Worm (Caenorhabditis elegans) whole organism, mixed stage, embryonic: ENCODE measurements around the gene fmo-4.

ENCODE experiments used
- M03D4.4 ChIP-seq: sonication (generic microtip); optimal IDR thresholded peaks from 2 replicates; lab custom pipeline; 2017; ENCODE audit warnings: mild to moderate bottlenecking, missing genetic modification characterization, missing compliant biosample characterization
- bed-3 ChIP-seq: fragments of 200-800 bp; sonication (Bioruptor generic); optimal IDR thresholded peaks from 3 replicates; lab custom pipeline; 2018; ENCODE audit warnings: mild to moderate bottlenecking, missing genetic modification characterization, moderate library complexity, missing compliant biosample characterization
- blmp-1 ChIP-seq: fragments of 150-350 bp; optimal IDR thresholded peaks from 2 replicates; lab custom pipeline; 2014; ENCODE audit warnings: missing biosample characterization, missing genetic modification characterization
- ceh-39 ChIP-seq: fragments of 150-350 bp; optimal IDR thresholded peaks from 2 replicates; lab custom pipeline; 2014; ENCODE audit warnings: missing biosample characterization, missing genetic modification characterization
- ceh-43 ChIP-seq: fragments of 200-800 bp; sonication (Bioruptor generic); optimal IDR thresholded peaks from 2 replicates; lab custom pipeline; 2018; ENCODE audit warnings: mild to moderate bottlenecking, missing genetic modification characterization, moderate library complexity, missing compliant biosample characterization
- ceh-83 ChIP-seq: fragments of 200-800 bp; sonication (Bioruptor generic); optimal IDR thresholded peaks from 2 replicates; lab custom pipeline; 2018; ENCODE audit warnings: mild to moderate bottlenecking, missing genetic modification characterization, missing compliant biosample characterization
- ces-1 ChIP-seq: fragments of 150-350 bp; optimal IDR thresholded peaks from 2 replicates; lab custom pipeline; 2014; ENCODE audit warnings: missing biosample characterization, missing genetic modification reagents, missing genetic modification characterization
- cnd-1 ChIP-seq: fragments of 200-800 bp; sonication (Bioruptor generic); optimal IDR thresholded peaks from 2 replicates; lab custom pipeline; 2018; ENCODE audit warnings: mild to moderate bottlenecking, missing genetic modification characterization, missing compliant biosample characterization
- drap-1 ChIP-seq: fragments of 200-800 bp; sonication (Bioruptor generic); optimal IDR thresholded peaks from 3 replicates; lab custom pipeline; 2018; ENCODE audit warnings: mild to moderate bottlenecking, missing genetic modification characterization, missing compliant biosample characterization
- elt-1 ChIP-seq: sonication (generic microtip); optimal IDR thresholded peaks from 2 replicates; lab custom pipeline; 2017; ENCODE audit warnings: missing genetic modification characterization, mild to moderate bottlenecking, missing compliant biosample characterization, antibody characterized with exemption, moderate library complexity, borderline replicate concordance; ENCODE audit not compliant: insufficient read depth
- elt-3 ChIP-seq: fragments of 150-350 bp; optimal IDR thresholded peaks from 2 replicates; lab custom pipeline; 2014; ENCODE audit warnings: missing biosample characterization, missing genetic modification characterization
- flh-1 ChIP-seq: fragments of 200-800 bp; sonication (Bioruptor generic); optimal IDR thresholded peaks from 2 replicates; lab custom pipeline; 2018; ENCODE audit warnings: mild to moderate bottlenecking, missing genetic modification characterization, moderate library complexity, missing compliant biosample characterization
- hlh-1 ChIP-seq: fragments of 150-350 bp; optimal IDR thresholded peaks from 2 replicates; lab custom pipeline; 2014; ENCODE audit warnings: missing biosample characterization, missing genetic modification reagents, missing genetic modification characterization
- lin-13 ChIP-seq: fragments of 150-350 bp; optimal IDR thresholded peaks from 2 replicates; lab custom pipeline; 2014; ENCODE audit warnings: missing biosample characterization, missing genetic modification characterization
- lin-32 ChIP-seq: fragments of 200-800 bp; sonication (Bioruptor generic); optimal IDR thresholded peaks from 2 replicates; lab custom pipeline; 2018; ENCODE audit warnings: mild to moderate bottlenecking, missing genetic modification characterization, missing compliant biosample characterization
- lsy-2 ChIP-seq: fragments of 150-350 bp; optimal IDR thresholded peaks from 2 replicates; lab custom pipeline; 2014; ENCODE audit warnings: missing biosample characterization, missing genetic modification characterization
- mep-1 ChIP-seq: fragments of 150-350 bp; optimal IDR thresholded peaks from 2 replicates; lab custom pipeline; 2017; ENCODE audit warnings: missing biosample characterization, missing genetic modification reagents, missing genetic modification characterization, inconsistent platforms
- mls-2 ChIP-seq: sonication (generic microtip); optimal IDR thresholded peaks from 2 replicates; lab custom pipeline; 2016; ENCODE audit warnings: mild to moderate bottlenecking, missing genetic modification characterization, moderate library complexity, missing compliant biosample characterization
- nhr-12 ChIP-seq: fragments of 150-350 bp; optimal IDR thresholded peaks from 2 replicates; lab custom pipeline; 2014; ENCODE audit warnings: missing biosample characterization, missing genetic modification characterization
- nhr-2 ChIP-seq: fragments of 150-350 bp; optimal IDR thresholded peaks from 2 replicates; lab custom pipeline; 2014; ENCODE audit warnings: missing biosample characterization, missing genetic modification characterization
- nhr-237 ChIP-seq: fragments of 150-350 bp; optimal IDR thresholded peaks from 2 replicates; lab custom pipeline; 2014; ENCODE audit warnings: missing biosample characterization, missing genetic modification characterization
- nhr-28 ChIP-seq: fragments of 150-350 bp; optimal IDR thresholded peaks from 2 replicates; lab custom pipeline; 2014; ENCODE audit warnings: missing biosample characterization, missing genetic modification characterization
- nhr-76 ChIP-seq: sonication (generic microtip); optimal IDR thresholded peaks from 2 replicates; lab custom pipeline; 2017; ENCODE audit warnings: missing biosample characterization, missing genetic modification characterization
- pha-4 ChIP-seq: fragments of 150-350 bp; optimal IDR thresholded peaks from 2 replicates; lab custom pipeline; 2018; ENCODE audit warnings: missing biosample characterization, missing genetic modification reagents, missing genetic modification characterization
- sem-2 ChIP-seq: fragments of 200-800 bp; sonication (Bioruptor generic); optimal IDR thresholded peaks from 2 replicates; lab custom pipeline; 2018; ENCODE audit warnings: mild to moderate bottlenecking, missing genetic modification characterization, missing compliant biosample characterization
- sptf-1 ChIP-seq: sonication (generic microtip); optimal IDR thresholded peaks from 2 replicates; lab custom pipeline; 2017; ENCODE audit warnings: mild to moderate bottlenecking, missing genetic modification characterization, moderate library complexity, missing compliant biosample characterization
- tbx-8 ChIP-seq: fragments of 200-800 bp; sonication (Bioruptor generic); optimal IDR thresholded peaks from 2 replicates; lab custom pipeline; 2018; ENCODE audit warnings: mild to moderate bottlenecking, missing genetic modification characterization, moderate library complexity, missing compliant biosample characterization
- unc-120 ChIP-seq: sonication (generic microtip); optimal IDR thresholded peaks from 2 replicates; lab custom pipeline; 2017; ENCODE audit warnings: missing genetic modification characterization, missing compliant biosample characterization; ENCODE audit not compliant: poor library complexity, severe bottlenecking
- unc-39 ChIP-seq: fragments of 150-350 bp; optimal IDR thresholded peaks from 2 replicates; lab custom pipeline; 2014; ENCODE audit warnings: missing biosample characterization, missing genetic modification characterization
- unc-62 ChIP-seq: fragments of 150-350 bp; optimal IDR thresholded peaks from 2 replicates; lab custom pipeline; 2014; ENCODE audit warnings: missing biosample characterization, missing genetic modification reagents, missing genetic modification characterization
- zip-8 ChIP-seq: fragments of 150-350 bp; optimal IDR thresholded peaks from 2 replicates; lab custom pipeline; 2014; ENCODE audit warnings: missing biosample characterization, missing genetic modification characterization
- ztf-11 ChIP-seq: fragments of 150-350 bp; optimal IDR thresholded peaks from 2 replicates; lab custom pipeline; 2014; ENCODE audit warnings: missing biosample characterization, missing genetic modification characterization

The fmo-4 gene

DNA sequence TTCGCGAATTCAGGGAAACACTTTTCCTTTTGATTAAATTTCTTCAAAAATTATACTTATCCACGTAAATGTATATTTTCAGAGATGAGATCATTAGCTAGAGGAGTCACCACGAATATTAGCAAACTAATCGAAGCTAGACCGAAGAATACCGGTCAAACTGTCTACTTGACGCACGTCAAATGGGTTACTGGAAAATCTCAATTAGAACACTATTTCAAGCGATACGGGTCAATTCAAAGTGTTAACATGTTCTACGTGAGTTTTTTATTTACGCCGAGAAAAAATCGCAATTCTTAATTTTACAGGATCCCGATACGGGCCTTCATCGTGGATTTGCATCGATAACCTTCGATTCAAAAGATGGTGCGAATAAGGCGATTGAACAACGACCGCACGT is 40.7 kb downstream of the fmo-4 start, which contains the start of gene slrp-1:
slrp-1 (plus strand) TSS at position 83 of the 400 bp plus-strand sequence.
- TF ChIP-seq tbx-8 (GFP tag; lab: Kevin White, UChicago) (no peak), zip-8 (no peak), ceh-83 (no peak), ceh-43 (GFP tag; lab: Kevin White, UChicago) (no peak), lsy-2 (tag; lab: Kevin White, UChicago) (no peak), ces-1 (GFP tag; lab: Kevin White, UChicago) (no peak), nhr-76 (tag; lab: Kevin White, UChicago) (no peak), pha-4 (tag; lab: Kevin White, UChicago) (no peak), sptf-1 (tag; lab: Kevin White, UChicago) (no peak), mls-2 (no peak)

DNA sequence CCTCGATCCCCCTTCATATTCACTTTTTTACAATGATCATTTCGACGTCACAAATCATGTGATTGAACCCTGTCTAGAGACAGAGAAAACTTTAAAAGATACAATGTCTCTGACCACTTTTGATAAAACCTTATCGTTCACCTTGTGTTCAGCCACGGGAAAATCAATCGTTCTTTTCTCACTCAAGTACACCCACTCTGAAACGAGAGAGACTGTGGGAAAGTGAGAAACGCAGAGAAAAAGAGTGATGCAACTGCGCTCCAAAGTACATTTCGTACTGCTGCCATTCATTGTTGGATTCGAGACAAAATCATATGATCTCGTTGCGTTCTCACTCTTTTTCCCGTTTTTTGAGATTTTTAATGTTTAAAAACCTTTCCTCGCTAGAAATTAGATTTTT is 41.3 kb downstream of the fmo-4 start:
- TF ChIP-seq lsy-2 (tag; lab: Kevin White, UChicago), result peak; percentile 25
- peak; percentile 20 for TF ChIP-seq unc-62
- no peak for TF ChIP-seq bed-3 (GFP tag; lab: Kevin White, UChicago)
- no peak for TF ChIP-seq tbx-8 (GFP tag; lab: Kevin White, UChicago)
- no peak for TF ChIP-seq elt-1
- no peak for TF ChIP-seq ceh-83
- no peak for TF ChIP-seq sptf-1 (tag; lab: Kevin White, UChicago)
- TF ChIP-seq ztf-11 (tag; lab: Kevin White, UChicago), result no peak
- TF ChIP-seq nhr-28 (tag; lab: Kevin White, UChicago), result no peak
- TF ChIP-seq M03D4.4 (tag; lab: Kevin White, UChicago), result no peak
- no peak for TF ChIP-seq flh-1 (GFP tag; lab: Kevin White, UChicago)
- peak; percentile 71 for TF ChIP-seq hlh-1
- no peak for TF ChIP-seq lin-13 (tag; lab: Kevin White, UChicago)
- TF ChIP-seq nhr-237 (tag; lab: Kevin White, UChicago), result peak; percentile 57
- no peak for TF ChIP-seq mls-2
- TF ChIP-seq ces-1 (GFP tag; lab: Kevin White, UChicago), result peak; percentile 47
- TF ChIP-seq pha-4 (tag; lab: Kevin White, UChicago), result peak; percentile 54
- TF ChIP-seq zip-8, result no peak
- peak; percentile 79 for TF ChIP-seq mep-1 (tag; lab: Kevin White, UChicago)
- TF ChIP-seq ceh-39 (tag; lab: Kevin White, UChicago), result peak; percentile 6
- TF ChIP-seq blmp-1 (tag; lab: Kevin White, UChicago), result no peak
- TF ChIP-seq unc-39 (tag; lab: Kevin White, UChicago), result no peak

DNA sequence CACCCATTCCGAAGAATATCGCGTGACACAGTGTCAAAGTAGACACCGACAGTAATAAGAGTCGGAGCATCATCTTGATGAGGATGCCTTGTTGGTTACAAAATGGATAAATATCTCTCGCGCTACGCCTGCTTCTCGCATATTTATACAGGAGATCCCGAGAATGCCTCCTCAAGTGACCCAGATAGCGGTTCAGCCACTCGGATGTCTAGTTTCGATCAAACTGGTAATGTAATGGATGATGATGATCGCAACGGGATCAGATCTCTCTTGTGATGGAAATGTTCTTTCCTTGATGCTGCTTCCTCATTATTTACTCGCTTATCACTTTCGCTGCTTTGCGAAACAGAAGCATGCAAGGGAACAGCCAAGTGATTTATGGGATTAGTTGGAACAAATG is 42.7 kb downstream of the fmo-4 start, which contains the start of gene grl-17:
grl-17 (minus strand) TSS at position 101 of the 400 bp plus-strand sequence.
- TF ChIP-seq ceh-83 (no peak), hlh-1 (no peak), cnd-1 (no peak), ztf-11 (tag; lab: Kevin White, UChicago) (no peak), lsy-2 (tag; lab: Kevin White, UChicago) (no peak), nhr-2 (tag; lab: Kevin White, UChicago) (no peak)

DNA sequence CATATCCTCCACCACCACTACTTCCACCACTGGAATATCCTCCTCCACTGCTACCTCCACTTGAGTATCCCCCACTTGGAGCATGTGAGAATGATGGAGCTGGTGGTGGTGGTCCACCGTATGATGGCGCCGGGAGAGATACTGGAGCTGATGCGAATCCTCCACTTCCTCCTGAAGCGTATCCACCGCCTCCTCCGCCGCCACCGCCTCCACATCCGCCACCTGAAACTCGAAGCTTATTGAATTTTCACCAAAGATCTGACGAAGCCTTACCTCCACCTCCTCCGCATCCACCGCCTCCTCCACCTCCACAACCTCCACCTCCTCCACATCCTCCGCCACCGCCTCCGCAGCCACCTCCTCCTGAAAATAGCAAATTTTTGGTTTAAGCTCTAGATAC is 43.8 kb downstream of the fmo-4 start:
- TF ChIP-seq M03D4.4 (tag; lab: Kevin White, UChicago) (no peak), unc-39 (tag; lab: Kevin White, UChicago) (no peak), sptf-1 (tag; lab: Kevin White, UChicago) (no peak), ztf-11 (tag; lab: Kevin White, UChicago) (no peak), ceh-39 (tag; lab: Kevin White, UChicago) (no peak), nhr-76 (tag; lab: Kevin White, UChicago) (no peak), pha-4 (tag; lab: Kevin White, UChicago) (no peak)

DNA sequence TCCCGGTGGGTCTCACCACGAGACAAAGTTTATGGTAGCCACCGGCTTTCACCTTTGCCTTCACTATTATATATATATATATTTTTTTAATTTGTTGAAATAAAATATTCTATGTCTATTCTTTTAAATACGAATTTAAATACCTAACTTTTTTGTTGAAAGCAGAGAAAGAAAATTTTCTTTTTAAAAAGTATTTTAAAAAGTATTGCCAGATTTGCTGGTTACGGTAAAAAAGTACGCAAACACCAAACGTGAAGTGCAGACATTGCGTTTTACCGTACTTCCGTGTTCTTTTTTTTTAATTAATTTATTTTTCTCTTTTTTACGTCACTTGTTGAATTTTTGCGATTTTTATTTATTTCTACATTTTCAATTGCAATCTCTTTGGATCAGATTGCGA is 46.5 kb downstream of the fmo-4 start, which contains the start of gene C56A3.8:
C56A3.8 (plus strand) TSS at position 301 of the 400 bp plus-strand sequence.
- TF ChIP-seq nhr-12 (tag; lab: Kevin White, UChicago) (no peak), ces-1 (GFP tag; lab: Kevin White, UChicago) (no peak)

DNA sequence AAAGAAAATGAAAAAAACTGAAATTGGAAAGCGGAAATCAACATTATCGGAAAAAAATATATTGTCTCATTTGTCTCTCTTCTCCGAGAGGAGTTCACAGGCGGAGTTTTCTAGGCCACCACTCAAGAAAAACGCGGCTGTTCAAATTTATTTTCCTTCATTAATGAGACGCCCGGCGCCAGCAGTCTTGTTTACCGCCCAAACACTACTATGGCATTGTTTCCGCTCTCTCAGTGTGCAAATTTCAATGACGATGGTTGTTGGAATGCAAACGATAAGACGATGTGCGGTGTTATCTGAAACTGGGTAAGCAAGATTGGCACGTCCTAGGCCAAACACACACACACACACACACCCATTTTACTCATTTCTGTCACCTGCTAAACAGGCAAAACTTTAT is 49.8 kb downstream of the fmo-4 start, which contains the start of gene cav-2:
cav-2 (plus strand) TSS at position 359 of the 400 bp plus-strand sequence.
- TF ChIP-seq lin-13 (tag; lab: Kevin White, UChicago) (no peak), lsy-2 (tag; lab: Kevin White, UChicago) (peak; percentile 46), nhr-12 (tag; lab: Kevin White, UChicago) (no peak), unc-120 (no peak), ces-1 (GFP tag; lab: Kevin White, UChicago) (peak; percentile 75), drap-1 (GFP tag; lab: Kevin White, UChicago) (no peak), unc-39 (tag; lab: Kevin White, UChicago) (no peak), ceh-39 (tag; lab: Kevin White, UChicago) (peak; percentile 19), sptf-1 (tag; lab: Kevin White, UChicago) (peak; percentile 65), unc-62 (no peak), nhr-28 (tag; lab: Kevin White, UChicago) (no peak), elt-1 (no peak), nhr-237 (tag; lab: Kevin White, UChicago) (peak; percentile 53), nhr-76 (tag; lab: Kevin White, UChicago) (no peak), mls-2 (peak; percentile 11), ceh-83 (no peak), nhr-2 (tag; lab: Kevin White, UChicago) (no peak), elt-3 (tag; lab: Kevin White, UChicago) (no peak), mep-1 (tag; lab: Kevin White, UChicago) (peak; percentile 35), lin-32 (no peak), hlh-1 (peak; percentile 28), flh-1 (GFP tag; lab: Kevin White, UChicago) (no peak), sem-2 (GFP tag; lab: Kevin White, UChicago) (no peak), pha-4 (tag; lab: Kevin White, UChicago) (peak; percentile 46), cnd-1 (no peak), ztf-11 (tag; lab: Kevin White, UChicago) (no peak)
